Fruit fly (Drosophila melanogaster) whole organism, prepupa: ENCODE data around the gene CG12983.

ENCODE experiments used
- Blimp-1 ChIP-seq: fragments of 200-800 bp; sonication (Bioruptor generic); optimal IDR thresholded peaks from 3 replicates; lab custom pipeline; 2017; ENCODE audit warnings: missing biosample characterization, missing genetic modification characterization, mild to moderate bottlenecking, moderate library complexity, missing genetic modification reagents
- CG10631 ChIP-seq: fragments of 200-800 bp; sonication (Bioruptor generic); optimal IDR thresholded peaks from 2 replicates; lab custom pipeline; 2016; ENCODE audit warnings: missing biosample characterization, missing genetic modification characterization
- CG10669 ChIP-seq: fragments of 200-800 bp; sonication (Bioruptor generic); optimal IDR thresholded peaks from 3 replicates; lab custom pipeline; 2018; ENCODE audit warnings: missing biosample characterization, mild to moderate bottlenecking, missing genetic modification characterization, moderate library complexity
- CG15336 ChIP-seq: fragments of 200-800 bp; sonication (Bioruptor generic); IDR thresholded peaks from 2 replicates; pipeline ENCODE4 v1.3.6; 2022; ENCODE audit warnings: missing biosample characterization, missing genetic modification characterization
- CG3032 ChIP-seq: fragments of 200-800 bp; optimal IDR thresholded peaks from 2 replicates; lab custom pipeline; 2019; ENCODE audit warnings: missing biosample characterization, mild to moderate bottlenecking, missing genetic modification characterization, moderate library complexity
- CG31627 ChIP-seq: fragments of 200-800 bp; sonication (Bioruptor generic); optimal IDR thresholded peaks from 3 replicates; lab custom pipeline; 2016; ENCODE audit warnings: missing biosample characterization, missing genetic modification characterization
- CG32006 ChIP-seq: fragments of 200-800 bp; sonication (Bioruptor generic); optimal IDR thresholded peaks from 3 replicates; lab custom pipeline; 2017; ENCODE audit warnings: missing biosample characterization, mild to moderate bottlenecking, missing genetic modification characterization
- CG34406 ChIP-seq: fragments of 200-800 bp; sonication (Bioruptor generic); optimal IDR thresholded peaks from 3 replicates; lab custom pipeline; 2016; ENCODE audit warnings: missing biosample characterization, missing genetic modification characterization
- CG3919 ChIP-seq: fragments of 200-800 bp; sonication (Bioruptor generic); optimal IDR thresholded peaks from 3 replicates; lab custom pipeline; 2016; ENCODE audit warnings: missing biosample characterization, missing genetic modification characterization
- CG6163 ChIP-seq: fragments of 200-800 bp; sonication (Bioruptor generic); IDR thresholded peaks from 3 replicates; pipeline ENCODE4 v1.3.6; 2022; ENCODE audit warnings: missing biosample characterization, missing genetic modification characterization
- CG6276 ChIP-seq: fragments of 200-800 bp; sonication (Bioruptor generic); optimal IDR thresholded peaks from 2 replicates; lab custom pipeline; 2017; ENCODE audit warnings: missing biosample characterization, mild to moderate bottlenecking, missing genetic modification characterization
- CG6792 ChIP-seq: fragments of 200-800 bp; sonication (Bioruptor generic); optimal IDR thresholded peaks from 3 replicates; lab custom pipeline; 2016; ENCODE audit warnings: missing biosample characterization, missing genetic modification characterization
- CG6808 ChIP-seq: fragments of 200-800 bp; sonication (Bioruptor generic); optimal IDR thresholded peaks from 3 replicates; lab custom pipeline; 2017; ENCODE audit warnings: missing biosample characterization, missing genetic modification characterization, mild to moderate bottlenecking, moderate library complexity, missing genetic modification reagents
- CG8119 ChIP-seq: fragments of 200-800 bp; sonication (Bioruptor generic); IDR thresholded peaks from 3 replicates; pipeline ENCODE4 v1.3.6; 2022; ENCODE audit warnings: missing biosample characterization, missing genetic modification characterization
- CG8632 ChIP-seq: fragments of 200-800 bp; sonication (Bioruptor generic); optimal IDR thresholded peaks from 3 replicates; lab custom pipeline; 2016; ENCODE audit warnings: missing biosample characterization, missing genetic modification characterization
- CG9139 ChIP-seq: fragments of 200-800 bp; sonication (Bioruptor generic); optimal IDR thresholded peaks from 3 replicates; lab custom pipeline; 2017; ENCODE audit warnings: missing biosample characterization, mild to moderate bottlenecking, missing genetic modification characterization
- Eip75B ChIP-seq: fragments of 200-800 bp; sonication (Bioruptor generic); optimal IDR thresholded peaks from 3 replicates; lab custom pipeline; 2016; ENCODE audit warnings: missing biosample characterization, missing genetic modification characterization
- Eip78C ChIP-seq: fragments of 200-800 bp; sonication (Bioruptor generic); peaks from one replicate; lab custom pipeline; 2016; ENCODE audit warnings: missing biosample characterization, missing genetic modification characterization
- Ets96B ChIP-seq: fragments of 200-800 bp; optimal IDR thresholded peaks from 2 replicates; lab custom pipeline; 2019; ENCODE audit warnings: missing biosample characterization, mild to moderate bottlenecking, missing genetic modification characterization, moderate library complexity
- Gug ChIP-seq: fragments of 200-800 bp; sonication (Bioruptor generic); IDR thresholded peaks from 2 replicates; pipeline ENCODE4 v1.3.6; 2022; ENCODE audit warnings: missing biosample characterization, missing genetic modification characterization
- Hr4 ChIP-seq: fragments of 200-800 bp; sonication (Bioruptor generic); optimal IDR thresholded peaks from 3 replicates; lab custom pipeline; 2016; ENCODE audit warnings: missing biosample characterization, missing genetic modification characterization
- OdsH ChIP-seq: fragments of 200-800 bp; sonication (Bioruptor generic); optimal IDR thresholded peaks from 3 replicates; lab custom pipeline; 2016; ENCODE audit warnings: missing biosample characterization, missing genetic modification characterization
- Smox ChIP-seq: fragments of 200-800 bp; sonication (Bioruptor generic); optimal IDR thresholded peaks from 3 replicates; lab custom pipeline; 2016; ENCODE audit warnings: missing biosample characterization, missing genetic modification characterization
- Sox102F ChIP-seq: fragments of 200-800 bp; sonication (Bioruptor generic); optimal IDR thresholded peaks from 2 replicates; lab custom pipeline; 2016; ENCODE audit warnings: missing biosample characterization, mild to moderate bottlenecking, missing genetic modification characterization
- Sox14 ChIP-seq: fragments of 200-800 bp; sonication (Bioruptor generic); optimal IDR thresholded peaks from 3 replicates; lab custom pipeline; 2016; ENCODE audit warnings: missing biosample characterization, missing genetic modification characterization
- achi ChIP-seq: fragments of 200-800 bp; sonication (Bioruptor generic); optimal IDR thresholded peaks from 3 replicates; lab custom pipeline; 2016; ENCODE audit warnings: missing biosample characterization, missing genetic modification characterization
- acj6 ChIP-seq: fragments of 200-800 bp; sonication (Bioruptor generic); optimal IDR thresholded peaks from 3 replicates; lab custom pipeline; 2016; ENCODE audit warnings: missing biosample characterization, missing genetic modification characterization
- cyc ChIP-seq: fragments of 200-800 bp; sonication (Bioruptor generic); optimal IDR thresholded peaks from 3 replicates; lab custom pipeline; 2016; ENCODE audit warnings: missing biosample characterization, missing genetic modification characterization
- dsx ChIP-seq: fragments of 200-800 bp; optimal IDR thresholded peaks from 3 replicates; lab custom pipeline; 2019; ENCODE audit warnings: missing biosample characterization, mild to moderate bottlenecking, missing genetic modification characterization, moderate library complexity; ENCODE audit not compliant: poor library complexity, severe bottlenecking
- eg ChIP-seq: fragments of 200-800 bp; sonication (Bioruptor generic); IDR thresholded peaks from 3 replicates; pipeline ENCODE4 v1.3.6; 2022; ENCODE audit warnings: missing biosample characterization, missing genetic modification characterization
- esn ChIP-seq: fragments of 200-800 bp; sonication (Bioruptor generic); optimal IDR thresholded peaks from 2 replicates; lab custom pipeline; 2016; ENCODE audit warnings: missing biosample characterization, mild to moderate bottlenecking, missing genetic modification characterization, moderate library complexity
- fd59A ChIP-seq: fragments of 200-800 bp; sonication (Bioruptor generic); optimal IDR thresholded peaks from 2 replicates; lab custom pipeline; 2017; ENCODE audit warnings: missing biosample characterization, mild to moderate bottlenecking, missing genetic modification characterization, missing genetic modification reagents
- lz ChIP-seq: fragments of 200-800 bp; sonication (Bioruptor generic); optimal IDR thresholded peaks from 3 replicates; lab custom pipeline; 2016; ENCODE audit warnings: missing biosample characterization, missing genetic modification characterization
- net ChIP-seq: fragments of 200-800 bp; sonication (Bioruptor generic); optimal IDR thresholded peaks from 3 replicates; lab custom pipeline; 2016; ENCODE audit warnings: missing biosample characterization, missing genetic modification characterization
- pdm3 ChIP-seq: fragments of 200-800 bp; sonication (Bioruptor generic); optimal IDR thresholded peaks from 3 replicates; lab custom pipeline; 2016; ENCODE audit warnings: missing biosample characterization, missing genetic modification characterization
- salr ChIP-seq, 2 experiments: fragments of 200-800 bp; sonication (Bioruptor generic); optimal IDR thresholded peaks; 3 replicates each; lab custom pipeline; 2016 to 2018; ENCODE audit warnings: missing biosample characterization in 2 of 2, missing genetic modification characterization in 2 of 2, mild to moderate bottlenecking in 1 of 2
- spab ChIP-seq: fragments of 200-800 bp; sonication (Bioruptor generic); optimal IDR thresholded peaks from 2 replicates; lab custom pipeline; 2017; ENCODE audit warnings: missing biosample characterization, mild to moderate bottlenecking, missing genetic modification characterization, missing genetic modification reagents
- ss ChIP-seq, 2 experiments: fragments of 200-800 bp; sonication (Bioruptor generic); optimal IDR thresholded peaks; 2 replicates in 1 of 2; 3 replicates in 1 of 2; lab custom pipeline; 2017 to 2018; ENCODE audit warnings: mild to moderate bottlenecking in 2 of 2, missing biosample characterization in 2 of 2, missing genetic modification characterization in 2 of 2, moderate library complexity in 1 of 2
- svp ChIP-seq: fragments of 200-800 bp; sonication (Bioruptor generic); peaks from one replicate; lab custom pipeline; 2016; ENCODE audit warnings: missing biosample characterization, missing genetic modification characterization
- topi ChIP-seq: fragments of 200-800 bp; sonication (Bioruptor generic); optimal IDR thresholded peaks from 3 replicates; lab custom pipeline; 2016; ENCODE audit warnings: missing biosample characterization, missing genetic modification characterization
- vri ChIP-seq: fragments of 200-800 bp; sonication (Bioruptor generic); optimal IDR thresholded peaks from 3 replicates; lab custom pipeline; 2016; ENCODE audit warnings: missing biosample characterization, mild to moderate bottlenecking, missing genetic modification characterization

The CG12983 gene

DNA sequence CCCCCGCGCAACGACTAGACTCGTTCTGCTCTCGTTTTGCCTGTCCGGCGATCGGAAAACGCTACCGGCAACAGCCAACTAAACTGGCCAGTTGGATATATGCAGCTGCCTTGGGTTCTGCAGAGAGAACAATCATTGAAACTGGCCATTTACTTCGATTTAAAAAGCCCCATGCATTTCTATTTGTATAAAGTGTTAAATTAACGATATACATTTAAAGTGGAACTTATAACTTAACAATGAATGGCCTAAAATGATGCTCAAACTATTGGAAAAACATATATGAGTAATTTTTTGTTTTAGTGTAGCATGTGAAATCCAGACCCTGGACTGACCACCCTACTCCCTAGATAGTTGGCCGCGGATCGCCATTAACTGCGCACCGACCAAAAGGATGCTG lies 22.3 kb upstream of the CG12983 start (continued):
- TF ChIP-seq ss (GFP tag; optimal IDR thresholded peaks at IDR 0.05; lab: Kevin White, UChicago) (peak; percentile 54 to 79), CG6163 (GFP tag; lab: Robert Waterston, UW) (peak; percentile 84), net (GFP tag; lab: Kevin White, UChicago) (peak; percentile 60), cyc (GFP tag; lab: Kevin White, UChicago) (no peak), salr (GFP tag; optimal IDR thresholded peaks at IDR 0.05; lab: Kevin White, UChicago) (peak; percentile 60 to 66), esn (GFP tag; lab: Kevin White, UChicago) (no peak), CG3919 (GFP tag; lab: Kevin White, UChicago) (peak; percentile 65), spab (GFP tag; lab: Kevin White, UChicago) (peak; percentile 75), CG9139 (GFP tag; lab: Kevin White, UChicago) (peak; percentile 45), fd59A (GFP tag; lab: Kevin White, UChicago) (peak; percentile 67), Eip78C (peak; percentile 90), Blimp-1 (no peak)

DNA sequence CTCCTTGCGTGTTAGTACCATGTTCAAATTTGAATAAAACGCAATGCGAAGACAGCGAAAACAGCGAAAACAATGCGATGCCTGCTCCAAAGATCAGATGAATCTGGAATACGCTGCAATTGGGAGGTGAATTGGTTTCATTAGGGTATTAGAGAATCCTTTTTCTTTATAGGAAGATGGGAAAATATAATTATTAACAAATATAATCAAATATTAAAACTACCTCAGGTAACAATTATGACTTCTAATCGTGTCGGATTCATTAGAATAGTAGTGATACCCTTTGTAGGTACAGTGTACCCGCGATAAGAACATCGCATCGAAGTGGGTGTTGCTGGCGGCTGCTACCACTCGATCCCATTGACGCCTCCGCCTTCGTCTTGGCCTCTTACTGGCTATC lies 21.3 kb upstream of the CG12983 start:
- TF ChIP-seq esn (GFP tag; lab: Kevin White, UChicago) (peak; percentile 18), Smox (GFP tag; lab: Kevin White, UChicago) (peak; percentile 16), CG3919 (GFP tag; lab: Kevin White, UChicago) (peak; percentile 13), CG10631 (GFP tag; lab: Kevin White, UChicago) (peak; percentile 59), CG31627 (GFP tag; lab: Kevin White, UChicago) (no peak), Blimp-1 (no peak), Eip75B (GFP tag; lab: Kevin White, UChicago) (peak; percentile 7), vri (no peak), CG34406 (GFP tag; lab: Kevin White, UChicago) (peak; percentile 17), CG32006 (GFP tag; lab: Kevin White, UChicago) (peak; percentile 39), CG3032 (tag; lab: Kevin White, UChicago) (peak; percentile 63), dsx (GFP tag; lab: Kevin White, UChicago) (peak; percentile 20), CG10669 (GFP tag; lab: Kevin White, UChicago) (peak; percentile 30), svp (GFP tag; lab: Kevin White, UChicago) (peak; percentile 52), Eip78C (peak; percentile 1), Sox14 (GFP tag; lab: Kevin White, UChicago) (peak; percentile 3), CG6792 (GFP tag; lab: Kevin White, UChicago) (no peak), lz (GFP tag; lab: Kevin White, UChicago) (peak; percentile 0), CG8632 (GFP tag; lab: Kevin White, UChicago) (no peak), CG15336 (GFP tag; lab: Robert Waterston, UW) (peak; percentile 47), pdm3 (GFP tag; lab: Kevin White, UChicago) (peak; percentile 14), Sox102F (GFP tag; lab: Kevin White, UChicago) (no peak), fd59A (GFP tag; lab: Kevin White, UChicago) (peak; percentile 56), eg (GFP tag; lab: Robert Waterston, UW) (peak; percentile 54; the same call in 1 of the 3 replicates), Gug (GFP tag; lab: Robert Waterston, UW) (0 out of 2 replicates have a peak, but pooled peaks have one; percentile 33), achi (GFP tag; lab: Kevin White, UChicago) (peak; percentile 49), topi (GFP tag; lab: Kevin White, UChicago) (peak; percentile 13), Hr4 (GFP tag; lab: Kevin White, UChicago) (no peak), CG6163 (GFP tag; lab: Robert Waterston, UW) (peak; percentile 57; the same call in 2 of the 3 replicates), CG8119 (GFP tag; lab: Robert Waterston, UW) (peak; percentile 42; the same call in 1 of the 3 replicates), CG6808 (GFP tag; lab: Kevin White, UChicago) (peak; percentile 24), acj6 (peak; percentile 47), OdsH (GFP tag; lab: Kevin White, UChicago) (peak; percentile 30), ss (GFP tag; optimal IDR thresholded peaks at IDR 0.05; lab: Kevin White, UChicago) (peak in 1 of 2 experiments; percentile 27), Ets96B (tag; lab: Kevin White, UChicago) (peak; percentile 55), CG6276 (GFP tag; lab: Kevin White, UChicago) (no peak), spab (GFP tag; lab: Kevin White, UChicago) (peak; percentile 20)
